Fruit fly (Drosophila melanogaster) whole organism, embryonic: ENCODE measurements around the gene CG5828.

ENCODE experiments used
- Abd-B ChIP-seq: fragments of 200-800 bp; sonication (Bioruptor generic); optimal IDR thresholded peaks from 2 replicates; lab custom pipeline; 2018; ENCODE audit warnings: missing biosample characterization, mild to moderate bottlenecking, missing genetic modification characterization, moderate library complexity
- Asciz ChIP-seq: fragments of 200-800 bp; sonication (Bioruptor generic); optimal IDR thresholded peaks from 2 replicates; lab custom pipeline; 2017; ENCODE audit warnings: missing biosample characterization, mild to moderate bottlenecking, missing genetic modification characterization, missing genetic modification reagents
- Atf3 ChIP-seq: fragments of 200-800 bp; sonication (Bioruptor generic); optimal IDR thresholded peaks from 3 replicates; lab custom pipeline; 2016; ENCODE audit warnings: missing biosample characterization, missing genetic modification characterization
- BtbVII ChIP-seq: fragments of 200-800 bp; sonication (Bioruptor generic); optimal IDR thresholded peaks from 3 replicates; lab custom pipeline; 2017; ENCODE audit warnings: missing biosample characterization, mild to moderate bottlenecking, missing genetic modification characterization
- CG11247 ChIP-seq: fragments of 200-800 bp; sonication (Bioruptor generic); IDR thresholded peaks from 2 replicates; pipeline ENCODE4 v1.3.6; 2022; ENCODE audit warnings: missing biosample characterization, missing genetic modification characterization
- CG11695 ChIP-seq: fragments of 200-800 bp; sonication (Bioruptor generic); IDR thresholded peaks from 3 replicates; pipeline ENCODE4 v1.3.6; 2022; ENCODE audit warnings: missing biosample characterization, missing genetic modification characterization
- CG12744 ChIP-seq: fragments of 200-800 bp; sonication (Bioruptor generic); optimal IDR thresholded peaks from 2 replicates; lab custom pipeline; 2016; ENCODE audit warnings: missing biosample characterization, missing genetic modification characterization
- CG13894 ChIP-seq: fragments of 200-800 bp; sonication (Bioruptor generic); optimal IDR thresholded peaks from 3 replicates; lab custom pipeline; 2018; ENCODE audit warnings: missing biosample characterization, mild to moderate bottlenecking, missing genetic modification characterization, moderate library complexity
- CG14441 ChIP-seq: fragments of 200-800 bp; sonication (Bioruptor generic); IDR thresholded peaks from 2 replicates; pipeline ENCODE4 v1.3.6; 2022; ENCODE audit warnings: missing biosample characterization, missing genetic modification characterization
- CG14710 ChIP-seq: fragments of 200-800 bp; sonication (Bioruptor generic); optimal IDR thresholded peaks from 3 replicates; lab custom pipeline; 2019; ENCODE audit warnings: missing biosample characterization, mild to moderate bottlenecking, missing genetic modification characterization, moderate library complexity
- CG17568 ChIP-seq: fragments of 200-800 bp; sonication (Bioruptor generic); optimal IDR thresholded peaks from 2 replicates; lab custom pipeline; 2018; ENCODE audit warnings: missing biosample characterization, mild to moderate bottlenecking, missing genetic modification characterization, moderate library complexity
- CG18764 ChIP-seq: fragments of 200-800 bp; sonication (Bioruptor generic); optimal IDR thresholded peaks from 3 replicates; lab custom pipeline; 2016; ENCODE audit warnings: missing biosample characterization, missing genetic modification characterization
- CG34224 ChIP-seq: fragments of 200-800 bp; sonication (Bioruptor generic); IDR thresholded peaks from 3 replicates; pipeline ENCODE4 v1.3.6; 2022; ENCODE audit warnings: missing biosample characterization, missing genetic modification characterization; ENCODE audit not compliant: partially characterized antibody
- CG5180 ChIP-seq: fragments of 200-800 bp; sonication (Bioruptor generic); optimal IDR thresholded peaks from 3 replicates; lab custom pipeline; 2017; ENCODE audit warnings: missing biosample characterization, missing genetic modification characterization, mild to moderate bottlenecking, moderate library complexity, missing genetic modification reagents
- CG6791 ChIP-seq: fragments of 200-800 bp; sonication (Bioruptor generic); IDR thresholded peaks from 3 replicates; pipeline ENCODE4 v1.3.6; 2022; ENCODE audit warnings: missing biosample characterization, missing genetic modification characterization; ENCODE audit not compliant: partially characterized antibody
- CG9215 ChIP-seq: fragments of 200-800 bp; sonication (Bioruptor generic); IDR thresholded peaks from 2 replicates; pipeline ENCODE4 v1.3.6; 2022; ENCODE audit warnings: missing biosample characterization, missing genetic modification characterization
- Dbx ChIP-seq: fragments of 200-800 bp; sonication (Bioruptor generic); IDR thresholded peaks from 3 replicates; pipeline ENCODE4 v1.3.6; 2022; ENCODE audit warnings: missing biosample characterization, missing genetic modification characterization
- ERR ChIP-seq: fragments of 200-800 bp; sonication (Bioruptor generic); optimal IDR thresholded peaks from 2 replicates; lab custom pipeline; 2016; ENCODE audit warnings: missing biosample characterization, missing genetic modification characterization
- HHEX ChIP-seq: fragments of 200-800 bp; sonication (Bioruptor generic); optimal IDR thresholded peaks from 3 replicates; lab custom pipeline; 2017; ENCODE audit warnings: missing biosample characterization, mild to moderate bottlenecking, missing genetic modification characterization, missing genetic modification reagents
- HLH4C ChIP-seq: fragments of 200-800 bp; sonication (Bioruptor generic); IDR thresholded peaks from 3 replicates; pipeline ENCODE4 v1.3.6; 2022; ENCODE audit warnings: missing biosample characterization, missing genetic modification characterization; ENCODE audit not compliant: partially characterized antibody
- NFAT ChIP-seq: fragments of 200-800 bp; sonication (Bioruptor generic); IDR thresholded peaks from 2 replicates; pipeline ENCODE4 v1.3.6; 2022; ENCODE audit warnings: missing biosample characterization, missing genetic modification characterization
- Opbp ChIP-seq: fragments of 200-800 bp; sonication (Bioruptor generic); IDR thresholded peaks from 3 replicates; pipeline ENCODE4 v1.3.6; 2022; ENCODE audit warnings: missing biosample characterization, missing genetic modification characterization; ENCODE audit not compliant: partially characterized antibody
- Rx ChIP-seq: fragments of 200-800 bp; sonication (Bioruptor generic); IDR thresholded peaks from 2 replicates; pipeline ENCODE4 v1.3.6; 2022; ENCODE audit warnings: missing biosample characterization, missing genetic modification characterization
- Scr ChIP-seq: fragments of 200-800 bp; sonication (Bioruptor generic); IDR thresholded peaks from 2 replicates; pipeline ENCODE4 v1.3.6; 2022; ENCODE audit warnings: missing biosample characterization, missing genetic modification characterization; ENCODE audit not compliant: partially characterized antibody
- Trl ChIP-seq, 3 experiments: fragments of >200 bp in 2 of 3; fragments of 200-800 bp in 1 of 3; sonication (Bioruptor generic) in 1 of 3; optimal IDR thresholded peaks; 2 replicates in 1 of 3; 3 replicates in 2 of 3; lab custom pipeline; 2016 to 2017; ENCODE audit warnings: missing biosample characterization in 1 of 3, missing genetic modification characterization in 1 of 3
- Xrp1 ChIP-seq: fragments of 200-800 bp; sonication (Bioruptor generic); IDR thresholded peaks from 2 replicates; pipeline ENCODE4 v1.3.6; 2022; ENCODE audit warnings: missing biosample characterization, missing genetic modification characterization
- ac ChIP-seq: fragments of 200-800 bp; sonication (Bioruptor generic); optimal IDR thresholded peaks from 3 replicates; lab custom pipeline; 2017; ENCODE audit warnings: missing biosample characterization, mild to moderate bottlenecking, missing genetic modification characterization
- aop ChIP-seq: fragments of 200-800 bp; sonication (Bioruptor generic); IDR thresholded peaks from 2 replicates; pipeline ENCODE4 v1.3.6; 2022; ENCODE audit warnings: missing biosample characterization, missing genetic modification characterization
- ap ChIP-seq: fragments of 200-800 bp; sonication (Bioruptor generic); IDR thresholded peaks from 2 replicates; pipeline ENCODE4 v1.3.6; 2022; ENCODE audit warnings: missing biosample characterization, missing genetic modification characterization
- bcd ChIP-seq: fragments of 200-800 bp; sonication (Bioruptor generic); optimal IDR thresholded peaks from 2 replicates; lab custom pipeline; 2017; ENCODE audit warnings: missing biosample characterization, mild to moderate bottlenecking, missing genetic modification characterization
- crc ChIP-seq: fragments of 200-800 bp; sonication (Bioruptor generic); optimal IDR thresholded peaks from 2 replicates; lab custom pipeline; 2016; ENCODE audit warnings: missing biosample characterization, missing genetic modification characterization
- dysf ChIP-seq: fragments of 200-800 bp; sonication (Bioruptor generic); IDR thresholded peaks from 3 replicates; pipeline ENCODE4 v1.3.6; 2022; ENCODE audit warnings: missing biosample characterization, missing genetic modification characterization
- ems ChIP-seq: fragments of 200-800 bp; sonication (Bioruptor generic); optimal IDR thresholded peaks from 3 replicates; lab custom pipeline; 2016; ENCODE audit warnings: missing biosample characterization, missing genetic modification characterization
- fd102C ChIP-seq: fragments of 200-800 bp; sonication (Bioruptor generic); optimal IDR thresholded peaks from 2 replicates; lab custom pipeline; 2018; ENCODE audit warnings: missing biosample characterization, mild to moderate bottlenecking, missing genetic modification characterization, moderate library complexity
- h ChIP-seq: fragments of >200 bp; optimal IDR thresholded peaks from 2 replicates; lab custom pipeline; 2017
- hbn ChIP-seq: fragments of 200-800 bp; sonication (Bioruptor generic); IDR thresholded peaks from 2 replicates; pipeline ENCODE4 v1.3.6; 2022; ENCODE audit warnings: missing biosample characterization, missing genetic modification characterization; ENCODE audit not compliant: partially characterized antibody
- her ChIP-seq: fragments of 200-800 bp; sonication (Bioruptor generic); optimal IDR thresholded peaks from 2 replicates; lab custom pipeline; 2016; ENCODE audit warnings: missing biosample characterization, missing genetic modification characterization
- kah ChIP-seq: fragments of 200-800 bp; sonication (Bioruptor generic); optimal IDR thresholded peaks from 2 replicates; lab custom pipeline; 2018; ENCODE audit warnings: missing biosample characterization, mild to moderate bottlenecking, missing genetic modification characterization
- maf-S ChIP-seq: fragments of 200-800 bp; sonication (Bioruptor generic); optimal IDR thresholded peaks from 2 replicates; lab custom pipeline; 2016; ENCODE audit warnings: missing biosample characterization, missing genetic modification characterization
- nmo ChIP-seq: fragments of 200-800 bp; sonication (Bioruptor generic); optimal IDR thresholded peaks from 2 replicates; lab custom pipeline; 2018; ENCODE audit warnings: missing biosample characterization, mild to moderate bottlenecking, missing genetic modification characterization, moderate library complexity
- phol ChIP-seq: fragments of 200-800 bp; sonication (Bioruptor generic); optimal IDR thresholded peaks from 3 replicates; lab custom pipeline; 2018; ENCODE audit warnings: missing biosample characterization, mild to moderate bottlenecking, missing genetic modification characterization, moderate library complexity
- psq ChIP-seq: fragments of 200-800 bp; sonication (Bioruptor generic); optimal IDR thresholded peaks from 2 replicates; lab custom pipeline; 2017; ENCODE audit warnings: missing biosample characterization, missing genetic modification characterization
- ranshi ChIP-seq: fragments of 200-800 bp; sonication (Bioruptor generic); IDR thresholded peaks from 2 replicates; pipeline ENCODE4 v1.3.6; 2022; ENCODE audit warnings: missing biosample characterization, missing genetic modification characterization
- seq ChIP-seq: fragments of 200-800 bp; sonication (Bioruptor generic); IDR thresholded peaks from 2 replicates; pipeline ENCODE4 v1.3.6; 2022; ENCODE audit warnings: missing biosample characterization, missing genetic modification characterization
- slbo ChIP-seq: fragments of 200-800 bp; sonication (Bioruptor generic); IDR thresholded peaks from 2 replicates; pipeline ENCODE4 v1.3.6; 2022; ENCODE audit warnings: missing biosample characterization, missing genetic modification characterization
- sob ChIP-seq: fragments of 200-800 bp; sonication (Bioruptor generic); IDR thresholded peaks from 2 replicates; pipeline ENCODE4 v1.3.6; 2022; ENCODE audit warnings: missing biosample characterization, missing genetic modification characterization
- sqz ChIP-seq: fragments of 200-800 bp; sonication (Bioruptor generic); optimal IDR thresholded peaks from 3 replicates; lab custom pipeline; 2018; ENCODE audit warnings: missing biosample characterization, mild to moderate bottlenecking, missing genetic modification characterization
- sr ChIP-seq: fragments of 200-800 bp; sonication (Bioruptor generic); IDR thresholded peaks from 3 replicates; pipeline ENCODE4 v1.3.6; 2022; ENCODE audit warnings: missing biosample characterization, missing genetic modification characterization
- tgo ChIP-seq: fragments of 200-800 bp; sonication (Bioruptor generic); IDR thresholded peaks from 3 replicates; pipeline ENCODE4 v1.3.6; 2022; ENCODE audit warnings: missing biosample characterization, missing genetic modification characterization
- tup ChIP-seq: fragments of 200-800 bp; sonication (Bioruptor generic); optimal IDR thresholded peaks from 2 replicates; lab custom pipeline; 2016; ENCODE audit warnings: missing biosample characterization, mild to moderate bottlenecking, missing genetic modification characterization, moderate library complexity
- zfh2 ChIP-seq: fragments of 200-800 bp; sonication (Bioruptor generic); optimal IDR thresholded peaks from 2 replicates; lab custom pipeline; 2016; ENCODE audit warnings: missing biosample characterization, missing genetic modification characterization

The CG5828 gene

dm6 chr2L:5054953-5055352 is 38.8 kb upstream of the CG5828 start, which contains the start of the genes CG14036 and His3.3A (continued):
- no peak for TF ChIP-seq h (lab: Kevin White, UChicago)
- TF ChIP-seq CG12744 (GFP tag; lab: Kevin White, UChicago) = no peak
- no peak for TF ChIP-seq Rx (GFP tag; lab: Robert Waterston, UW)
- TF ChIP-seq kah = no peak
- TF ChIP-seq ap (GFP tag; lab: Robert Waterston, UW) = no peak
- no peak for TF ChIP-seq ranshi
- no peak for TF ChIP-seq CG5180 (GFP tag; lab: Kevin White, UChicago)
- 0 out of 3 replicates have a peak, but pooled peaks have one; percentile 11 for TF ChIP-seq CG11695
- TF ChIP-seq HLH4C (GFP tag; lab: Robert Waterston, UW) = peak; percentile 79
- TF ChIP-seq Dbx (GFP tag; lab: Robert Waterston, UW) = 0 out of 3 replicates have a peak, but pooled peaks have one; percentile 18
- TF ChIP-seq ERR (GFP tag; lab: Kevin White, UChicago) = no peak
- TF ChIP-seq CG9215 (GFP tag; lab: Robert Waterston, UW) = no peak
- TF ChIP-seq CG13894 = peak; percentile 41
- TF ChIP-seq sqz (GFP tag; lab: Kevin White, UChicago) = no peak
- 0 out of 2 replicates have a peak, but pooled peaks have one; percentile 22 for TF ChIP-seq sob
- TF ChIP-seq nmo (GFP tag; lab: Kevin White, UChicago) = peak; percentile 56
- TF ChIP-seq hbn (GFP tag; lab: Robert Waterston, UW) = peak; percentile 58
- TF ChIP-seq Opbp = peak; percentile 63; the same call in 2 of the 3 replicates
- TF ChIP-seq tup = no peak
- TF ChIP-seq aop (GFP tag; lab: Robert Waterston, UW) = no peak
- no peak for TF ChIP-seq Atf3 (GFP tag; lab: Kevin White, UChicago)
- TF ChIP-seq CG34224 = peak; percentile 80
- TF ChIP-seq CG14710 (tag; lab: Kevin White, UChicago) = peak; percentile 97
- no peak for TF ChIP-seq bcd (GFP tag; lab: Kevin White, UChicago)
- no peak for TF ChIP-seq ac (GFP tag; lab: Kevin White, UChicago)
- TF ChIP-seq CG11247 (GFP tag; lab: Robert Waterston, UW) = no peak
- TF ChIP-seq CG17568 (GFP tag; lab: Kevin White, UChicago) = no peak
- no peak for TF ChIP-seq Trl (optimal IDR thresholded peaks at IDR 0.05; lab: Kevin White, UChicago)
- no peak for TF ChIP-seq Trl (GFP tag; optimal IDR thresholded peaks at IDR 0.05; lab: Kevin White, UChicago)
- TF ChIP-seq HHEX = peak; percentile 24
- no peak for TF ChIP-seq Abd-B
- no peak for TF ChIP-seq seq (GFP tag; lab: Robert Waterston, UW)
- no peak for TF ChIP-seq zfh2 (GFP tag; lab: Kevin White, UChicago)
- no peak for TF ChIP-seq fd102C (GFP tag; lab: Kevin White, UChicago)
- no peak for TF ChIP-seq slbo (GFP tag; lab: Robert Waterston, UW)
- peak; percentile 55 for TF ChIP-seq Scr (GFP tag; lab: Robert Waterston, UW)
- no peak for TF ChIP-seq phol
- no peak for TF ChIP-seq Xrp1 (GFP tag; lab: Robert Waterston, UW)
- TF ChIP-seq psq = no peak
- peak; percentile 70; the same call in 2 of the 3 replicates for TF ChIP-seq CG6791 (GFP tag; lab: Robert Waterston, UW)
- peak; percentile 50 for TF ChIP-seq ems (GFP tag; lab: Kevin White, UChicago)
- TF ChIP-seq Asciz (GFP tag; lab: Kevin White, UChicago) = no peak
- TF ChIP-seq tgo = no peak
- no peak for TF ChIP-seq CG14441 (GFP tag; lab: Robert Waterston, UW)
- TF ChIP-seq CG18764 (GFP tag; lab: Kevin White, UChicago) = no peak
- TF ChIP-seq her = no peak
- no peak for TF ChIP-seq maf-S (GFP tag; lab: Kevin White, UChicago)
- no peak for TF ChIP-seq dysf (GFP tag; lab: Robert Waterston, UW)
- no peak for TF ChIP-seq sr (GFP tag; lab: Robert Waterston, UW)
- TF ChIP-seq NFAT (GFP tag; lab: Robert Waterston, UW) = no peak
- TF ChIP-seq crc (GFP tag; lab: Kevin White, UChicago) = no peak
- no peak for TF ChIP-seq BtbVII (GFP tag; lab: Kevin White, UChicago)
